Worm (Caenorhabditis elegans) whole organism, early embryonic: ENCODE results near the gene ZC449.2.

Source experiments
- aly-1 ChIP-seq: sonication (generic microtip); optimal IDR thresholded peaks from 2 replicates; lab custom pipeline; 2016; ENCODE audit warnings: missing genetic modification characterization, missing compliant biosample characterization
- ama-1 ChIP-seq: fragments of 150-350 bp; optimal IDR thresholded peaks from 2 replicates; lab custom pipeline; 2014
- ceh-13 ChIP-seq: fragments of 200-800 bp; sonication (Bioruptor generic); optimal IDR thresholded peaks from 2 replicates; lab custom pipeline; 2018; ENCODE audit warnings: mild to moderate bottlenecking, missing genetic modification characterization, missing compliant biosample characterization
- ceh-36 ChIP-seq: sonication (generic microtip); optimal IDR thresholded peaks from 2 replicates; lab custom pipeline; 2016; ENCODE audit warnings: missing genetic modification characterization, inconsistent platforms, missing compliant biosample characterization
- flt-1 ChIP-seq: fragments of 200-800 bp; sonication (Bioruptor generic); IDR thresholded peaks from 2 replicates; pipeline ENCODE4 v1.3.6; 2022; ENCODE audit warnings: missing genetic modification characterization, missing compliant biosample characterization
- hmg-4 ChIP-seq: fragments of 200-800 bp; sonication (Bioruptor generic); optimal IDR thresholded peaks from 2 replicates; lab custom pipeline; 2018; ENCODE audit warnings: mild to moderate bottlenecking, missing genetic modification characterization, missing compliant biosample characterization
- hnd-1 ChIP-seq: sonication (generic microtip); optimal IDR thresholded peaks from 2 replicates; lab custom pipeline; 2016; ENCODE audit warnings: missing genetic modification characterization, missing compliant biosample characterization
- pes-1 ChIP-seq: fragments of 200-800 bp; sonication (Bioruptor generic); IDR thresholded peaks from 2 replicates; pipeline ENCODE4 v1.3.6; 2022; ENCODE audit warnings: missing genetic modification reagents, missing genetic modification characterization, missing compliant biosample characterization
- scrt-1 ChIP-seq: fragments of 200-800 bp; sonication (Bioruptor generic); IDR thresholded peaks from 2 replicates; pipeline ENCODE4 v1.3.6; 2022; ENCODE audit warnings: missing genetic modification characterization, missing compliant biosample characterization
- sea-1 ChIP-seq: fragments of 200-800 bp; sonication (Bioruptor generic); conservative IDR thresholded peaks from 2 replicates; pipeline ENCODE4 v1.3.6; 2022; ENCODE audit warnings: missing genetic modification characterization, missing compliant biosample characterization
- tbx-11 ChIP-seq: fragments of 200-800 bp; sonication (Bioruptor generic); IDR thresholded peaks from 2 replicates; pipeline ENCODE4 v1.3.6; 2022; ENCODE audit warnings: missing genetic modification characterization, missing compliant biosample characterization
- tbx-37 ChIP-seq: fragments of 200-800 bp; sonication (Bioruptor generic); conservative IDR thresholded peaks from 2 replicates; pipeline ENCODE4 v1.3.6; 2022; ENCODE audit warnings: missing genetic modification reagents, missing genetic modification characterization, missing compliant biosample characterization
- tra-4 ChIP-seq: sonication (generic microtip); optimal IDR thresholded peaks from 2 replicates; lab custom pipeline; 2017; ENCODE audit warnings: missing genetic modification characterization, missing compliant biosample characterization

DNA sequence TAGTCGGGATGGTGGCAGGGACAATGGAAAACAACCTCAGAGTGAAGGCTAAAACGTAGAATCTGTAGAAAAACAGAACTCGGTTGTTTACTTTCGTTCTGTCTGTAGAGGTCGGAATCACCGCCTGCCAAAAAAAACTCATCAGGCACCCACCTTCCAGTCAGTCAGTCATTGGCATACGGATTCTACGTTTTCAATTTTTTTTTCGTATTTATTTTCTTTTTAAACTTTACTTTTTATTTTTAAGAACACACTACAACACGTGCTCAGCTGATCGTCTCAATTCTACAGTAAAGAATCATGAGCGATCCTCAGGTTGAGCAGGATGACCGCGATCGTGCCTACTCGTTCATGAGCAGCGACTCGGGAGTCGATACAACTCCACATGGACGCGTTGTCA lies 44.6 kb upstream of the ZC449.2 start, which contains the start of gene lfi-1:
- no peak for TF ChIP-seq ceh-36
- no peak for TF ChIP-seq ama-1
- no peak for TF ChIP-seq tra-4 (tag; lab: Kevin White, UChicago)
- TF ChIP-seq flt-1 (GFP tag; lab: Robert Waterston, UW): no peak
- no peak for TF ChIP-seq ceh-13 (GFP tag; lab: Kevin White, UChicago)
- no peak for TF ChIP-seq pes-1 (GFP tag; lab: Robert Waterston, UW)
- no peak for TF ChIP-seq tbx-37
- TF ChIP-seq scrt-1 (GFP tag; lab: Robert Waterston, UW): no peak
- no peak for TF ChIP-seq tbx-11 (GFP tag; lab: Robert Waterston, UW)
- TF ChIP-seq aly-1 (tag; lab: Kevin White, UChicago): no peak
- no peak for TF ChIP-seq sea-1 (GFP tag; lab: Robert Waterston, UW)
- TF ChIP-seq hmg-4 (GFP tag; lab: Kevin White, UChicago): no peak
- TF ChIP-seq hnd-1 (tag; lab: Kevin White, UChicago): no peak
